Fruit fly (Drosophila melanogaster): ENCODE results near the gene CG32756.

The CG32756 gene

DNA sequence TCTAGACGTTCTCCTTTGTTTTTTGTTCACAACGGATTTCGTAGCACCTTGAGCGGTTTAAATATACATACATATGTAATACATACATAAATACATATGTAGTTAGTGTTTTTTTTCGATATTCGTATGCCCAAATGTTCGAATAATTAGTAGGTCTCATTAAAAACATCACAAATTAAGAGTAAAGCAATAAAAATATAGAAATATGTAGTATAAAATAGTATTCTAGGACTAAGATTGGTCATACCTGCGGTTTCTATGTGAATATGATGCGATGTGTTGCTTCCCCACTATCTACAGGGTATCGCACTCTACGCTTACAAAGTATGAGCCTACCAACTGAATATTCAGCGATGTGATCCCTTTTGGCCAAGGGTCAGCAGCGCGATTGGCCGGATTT is 40.0 kb upstream of the CG32756 start, which contains the start of gene CG4020:
CG4020 (plus strand) TSS at position 301 of the 400 bp plus-strand sequence.
- TF ChIP-seq psq (optimal IDR thresholded peaks at IDR 0.05): no peak
- no peak for TF ChIP-seq Dll (optimal IDR thresholded peaks at IDR 0.05)
- no peak for TF ChIP-seq CG8478 (optimal IDR thresholded peaks at IDR 0.05)
- no peak for TF ChIP-seq EcR (GFP tag; optimal IDR thresholded peaks at IDR 0.05)
- no peak for TF ChIP-seq usp (GFP tag; optimal IDR thresholded peaks at IDR 0.05)
- TF ChIP-seq pan (optimal IDR thresholded peaks at IDR 0.05): no peak

DNA sequence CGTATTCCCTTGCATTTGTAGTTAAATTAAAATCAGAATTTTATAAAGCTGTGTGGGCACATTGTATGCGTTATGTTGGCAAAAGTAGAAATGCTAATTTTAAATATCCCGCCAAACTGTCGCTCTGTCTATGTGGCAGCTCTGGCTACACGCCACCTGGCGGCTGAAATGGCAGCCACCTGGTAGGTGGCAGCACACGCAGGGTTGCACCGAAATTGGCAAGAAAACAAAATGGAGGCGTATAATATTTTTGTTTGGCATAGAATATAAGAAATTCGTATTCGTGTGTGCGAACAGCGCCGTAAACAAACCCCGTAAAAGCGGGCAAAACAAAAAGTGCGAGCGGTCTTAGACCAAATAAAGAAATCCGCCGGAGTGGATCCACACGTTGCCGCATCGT is 37.6 kb upstream of the CG32756 start, which contains the start of gene CG12236:
CG12236 (plus strand) TSS at position 220 of the 400 bp plus-strand sequence.
- TF ChIP-seq pan (optimal IDR thresholded peaks at IDR 0.05) (no peak), Dll (optimal IDR thresholded peaks at IDR 0.05) (no peak), psq (optimal IDR thresholded peaks at IDR 0.05) (no peak), CG8478 (optimal IDR thresholded peaks at IDR 0.05) (no peak), EcR (GFP tag; optimal IDR thresholded peaks at IDR 0.05) (no peak), usp (GFP tag; optimal IDR thresholded peaks at IDR 0.05) (no peak)

- TF ChIP-seq usp (GFP tag; optimal IDR thresholded peaks at IDR 0.05): no peak
- no peak for TF ChIP-seq Dll (optimal IDR thresholded peaks at IDR 0.05)
- no peak for TF ChIP-seq psq (optimal IDR thresholded peaks at IDR 0.05)
- TF ChIP-seq EcR (GFP tag; optimal IDR thresholded peaks at IDR 0.05): no peak
- no peak for TF ChIP-seq pan (optimal IDR thresholded peaks at IDR 0.05)
- TF ChIP-seq CG8478 (optimal IDR thresholded peaks at IDR 0.05): no peak
These were observed 30.3 kb upstream of the CG32756 start for dm6 chrX:5914992-5915751.

DNA sequence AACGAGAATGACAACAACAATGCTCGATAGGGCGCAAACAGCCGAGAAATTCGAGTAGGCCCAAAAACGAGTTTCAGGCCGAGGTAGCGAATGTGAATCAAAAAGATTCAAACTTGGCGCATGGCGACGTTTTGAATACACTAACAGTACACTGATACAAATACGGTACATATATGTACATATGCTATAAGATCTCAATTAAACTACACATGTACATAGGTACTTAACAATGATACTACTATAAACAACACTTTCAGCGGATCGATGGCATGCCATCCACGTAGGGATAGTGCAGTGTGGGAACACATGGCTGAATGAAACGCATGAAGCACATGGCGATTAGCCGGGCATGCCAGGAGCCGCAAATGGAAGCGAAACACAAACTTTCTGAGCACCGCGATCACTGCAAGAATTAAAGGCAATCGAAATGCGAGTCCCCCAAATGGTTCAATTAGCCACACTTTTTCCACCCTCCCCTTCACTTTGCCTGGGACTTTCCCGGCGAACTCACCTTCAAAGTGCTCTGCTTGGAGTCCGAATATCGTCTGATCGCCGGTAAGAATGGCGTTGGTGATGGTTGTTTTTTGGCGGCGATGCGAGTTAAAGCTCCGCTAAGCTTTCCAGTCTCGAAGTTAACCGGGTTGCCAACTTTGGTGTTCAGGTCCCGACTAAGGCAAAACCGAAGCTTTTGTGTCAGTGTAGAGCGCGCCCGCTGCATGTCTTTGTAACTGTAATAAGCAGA is 29.6 kb upstream of the CG32756 start:
- no peak for TF ChIP-seq EcR (GFP tag; optimal IDR thresholded peaks at IDR 0.05)
- no peak for TF ChIP-seq Dll (optimal IDR thresholded peaks at IDR 0.05)
- TF ChIP-seq usp (GFP tag; optimal IDR thresholded peaks at IDR 0.05): no peak
- TF ChIP-seq psq (optimal IDR thresholded peaks at IDR 0.05): no peak
- TF ChIP-seq pan (optimal IDR thresholded peaks at IDR 0.05): no peak
- TF ChIP-seq CG8478 (optimal IDR thresholded peaks at IDR 0.05): no peak

dm6 chrX:5916494-5917309 is 28.8 kb upstream of the CG32756 start, which contains the start of the genes Shmt and CG3726:
Gene Shmt, minus strand, starts transcription at chrX:5916797.
Gene CG3726, plus strand, starts transcription at chrX:5917097.
- TF ChIP-seq EcR (GFP tag; optimal IDR thresholded peaks at IDR 0.05): no peak
- no peak for TF ChIP-seq Dll (optimal IDR thresholded peaks at IDR 0.05)
- TF ChIP-seq usp (GFP tag; optimal IDR thresholded peaks at IDR 0.05): no peak
- TF ChIP-seq pan (optimal IDR thresholded peaks at IDR 0.05): no peak
- TF ChIP-seq CG8478 (optimal IDR thresholded peaks at IDR 0.05): no peak
- TF ChIP-seq psq (optimal IDR thresholded peaks at IDR 0.05): no peak

- TF ChIP-seq Dll (optimal IDR thresholded peaks at IDR 0.05) (no peak), EcR (GFP tag; optimal IDR thresholded peaks at IDR 0.05) (no peak), pan (optimal IDR thresholded peaks at IDR 0.05) (no peak), usp (GFP tag; optimal IDR thresholded peaks at IDR 0.05) (no peak), CG8478 (optimal IDR thresholded peaks at IDR 0.05) (no peak), psq (optimal IDR thresholded peaks at IDR 0.05) (no peak)
These were observed 28.0 kb upstream of the CG32756 start for dm6 chrX:5917310-5917988.

DNA sequence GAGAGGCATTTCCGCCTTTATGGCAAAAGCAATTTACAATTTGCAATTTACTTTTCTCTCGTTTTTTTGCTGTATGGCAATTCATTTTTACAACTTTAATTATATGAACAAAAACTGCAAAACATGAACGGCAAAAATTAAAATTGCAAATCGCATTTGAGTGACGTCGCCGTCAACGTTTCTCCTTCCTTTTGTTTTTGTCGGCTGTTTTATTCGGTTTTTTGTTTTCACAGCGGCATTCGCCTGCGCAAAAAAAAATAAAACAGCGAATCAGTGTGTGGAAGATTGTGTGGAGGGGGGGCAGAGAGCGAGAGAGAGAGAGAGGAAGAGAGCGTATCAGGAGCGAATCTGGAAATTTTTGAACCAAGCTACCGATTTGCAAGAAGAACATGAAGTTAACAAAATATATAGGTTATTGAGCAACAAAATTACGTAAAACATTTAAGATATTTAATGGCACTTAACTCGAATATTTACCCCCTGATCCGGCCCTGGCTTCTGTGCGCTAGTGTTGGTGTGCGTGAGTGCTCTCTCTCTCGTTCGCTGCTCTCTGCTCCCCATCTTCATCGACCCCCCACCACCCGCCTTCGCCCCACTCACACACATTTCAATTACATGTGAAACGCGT is 26.9 kb upstream of the CG32756 start:
- no peak for TF ChIP-seq pan (optimal IDR thresholded peaks at IDR 0.05)
- peak; percentile 35 for TF ChIP-seq psq (optimal IDR thresholded peaks at IDR 0.05)

DNA sequence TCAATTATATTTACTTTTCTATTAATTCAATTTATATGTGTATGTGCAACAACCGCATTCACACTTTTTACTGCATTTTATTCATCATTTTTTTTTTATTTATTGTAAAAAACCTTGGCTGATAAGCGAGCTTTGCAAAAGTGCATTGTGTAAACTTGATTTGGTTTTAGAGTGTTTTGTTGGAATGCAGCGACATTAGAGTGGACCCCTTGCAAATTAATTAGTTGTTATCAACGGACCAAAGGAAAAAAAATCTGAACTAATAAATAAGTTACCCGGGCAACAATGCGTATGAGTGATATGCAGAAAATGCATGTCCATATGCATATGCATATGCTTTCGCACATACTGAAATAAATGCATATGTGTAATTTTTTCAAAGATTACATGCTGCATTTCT is 24.6 kb upstream of the CG32756 start:
- TF ChIP-seq Dll (optimal IDR thresholded peaks at IDR 0.05) (no peak), usp (GFP tag; optimal IDR thresholded peaks at IDR 0.05) (no peak), EcR (GFP tag; optimal IDR thresholded peaks at IDR 0.05) (no peak), pan (optimal IDR thresholded peaks at IDR 0.05) (no peak), CG8478 (optimal IDR thresholded peaks at IDR 0.05) (no peak)

- TF ChIP-seq CG8478 (optimal IDR thresholded peaks at IDR 0.05) (no peak), usp (GFP tag; optimal IDR thresholded peaks at IDR 0.05) (no peak), Dll (optimal IDR thresholded peaks at IDR 0.05) (no peak), psq (optimal IDR thresholded peaks at IDR 0.05) (no peak), EcR (GFP tag; optimal IDR thresholded peaks at IDR 0.05) (no peak), pan (optimal IDR thresholded peaks at IDR 0.05) (no peak)
These were observed 23.4 kb upstream of the CG32756 start for dm6 chrX:5922057-5922456.

dm6 chrX:5923124-5923523 is 22.4 kb upstream of the CG32756 start:
- TF ChIP-seq pan (optimal IDR thresholded peaks at IDR 0.05): peak; percentile 64
- no peak for TF ChIP-seq CG8478 (optimal IDR thresholded peaks at IDR 0.05)

DNA sequence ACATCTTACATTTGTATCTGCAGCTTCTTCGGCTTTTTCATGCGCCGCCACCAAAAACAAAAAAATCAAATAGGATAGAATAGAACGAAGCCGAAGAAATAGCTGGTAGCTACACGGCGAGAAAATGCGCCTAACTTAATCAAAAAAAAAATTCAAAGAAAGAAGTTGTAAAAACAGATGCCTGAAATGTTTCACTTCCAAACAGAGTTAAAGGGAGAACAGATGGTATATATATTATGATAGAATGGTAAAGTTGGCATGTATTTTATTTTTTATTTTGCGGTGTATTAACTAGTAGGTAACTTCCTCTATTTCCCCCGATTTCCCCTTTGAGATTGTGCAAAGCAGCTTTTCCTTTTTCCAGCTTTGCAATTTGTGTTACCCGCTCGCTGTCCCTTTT is 21.1 kb upstream of the CG32756 start:
- TF ChIP-seq psq (optimal IDR thresholded peaks at IDR 0.05): no peak
- no peak for TF ChIP-seq usp (GFP tag; optimal IDR thresholded peaks at IDR 0.05)
- no peak for TF ChIP-seq Dll (optimal IDR thresholded peaks at IDR 0.05)
- TF ChIP-seq pan (optimal IDR thresholded peaks at IDR 0.05): no peak
- TF ChIP-seq EcR (GFP tag; optimal IDR thresholded peaks at IDR 0.05): no peak
- TF ChIP-seq CG8478 (optimal IDR thresholded peaks at IDR 0.05): no peak

All from whole organism.